Fruit fly (Drosophila melanogaster) S2 (cell line): ENCODE measurements around the gene CG18745.

Source experiments
- CG8478 ChIP-seq: fragments of >200 bp; optimal IDR thresholded peaks from 2 replicates; lab custom pipeline; 2018
- CTCF ChIP-seq, 2 experiments: fragments of >200 bp; optimal IDR thresholded peaks; 2 replicates each; lab custom pipeline; 2018

dm6 chr3R:7790583-7791034 lies 4.7 kb upstream of the CG18745 start, which contains the start of gene CG10086:
- no peak for TF ChIP-seq CTCF (optimal IDR thresholded peaks at IDR 0.05; lab: Kevin White, UChicago)
- TF ChIP-seq CG8478 (lab: Kevin White, UChicago), result no peak
